Worm (Caenorhabditis elegans): ENCODE data around the gene Y57G11A.2.

ce11 chrIV:14565062-14565461, 45.7 kb upstream of the Y57G11A.2 start, which contains the start of gene Y57G11B.2:
- TF ChIP-seq flt-1 (GFP tag; IDR thresholded peaks at IDR 0.05): no peak
- TF ChIP-seq T22C8.4 (GFP tag; IDR thresholded peaks at IDR 0.05): no peak
- TF ChIP-seq cog-1 (tag; optimal IDR thresholded peaks at IDR 0.05): no peak
- TF ChIP-seq ztf-23 (GFP tag; IDR thresholded peaks at IDR 0.05): no peak
- no peak for TF ChIP-seq med-1 (GFP tag; optimal IDR thresholded peaks at IDR 0.05; ENCODE audit: insufficient read depth)
